Worm (Caenorhabditis elegans): ENCODE data around the gene str-12.
A peak's percentile ranks its signal among the peaks of the same experiment; 100 is the strongest.

Gene str-12

DNA sequence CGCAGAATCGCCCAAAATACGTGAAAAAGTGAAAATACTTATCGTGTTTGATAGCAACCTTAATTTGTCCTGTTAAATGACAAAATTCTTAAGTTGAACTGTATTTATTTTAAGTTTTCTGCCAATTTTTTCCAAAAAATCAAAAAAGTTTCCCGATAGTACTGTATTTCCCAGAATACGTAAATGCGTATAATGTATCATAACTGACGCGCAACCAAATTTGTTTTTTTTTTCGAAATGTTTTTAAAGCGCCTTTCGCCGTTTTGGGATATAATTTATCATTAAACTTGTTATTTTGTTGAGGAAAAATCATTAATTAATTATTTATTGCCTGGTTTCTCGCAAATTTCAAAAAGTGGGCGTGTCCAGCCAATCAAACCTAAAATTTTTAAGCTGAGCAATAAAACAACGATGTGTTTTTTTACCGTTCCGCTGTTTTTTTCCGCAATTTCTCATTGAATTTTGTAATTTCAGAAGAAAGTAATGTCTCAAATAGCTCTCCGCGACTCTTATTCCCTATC lies 39.6 kb upstream of the str-12 start, which contains the start of gene fbxa-95:
fbxa-95 (plus strand) TSS at position 471 of the 521 bp plus-strand sequence.
- TF ChIP-seq athp-1 (tag; optimal IDR thresholded peaks at IDR 0.05): peak; percentile 64
- TF ChIP-seq Y53G8AR.9 (GFP tag; conservative IDR thresholded peaks at IDR 0.05): no peak
- TF ChIP-seq zfh-2 (GFP tag; conservative IDR thresholded peaks at IDR 0.05): no peak
- peak; percentile 62 for TF ChIP-seq lsl-1 (GFP tag; optimal IDR thresholded peaks at IDR 0.05)
- peak; percentile 31 for TF ChIP-seq him-1 (tag; optimal IDR thresholded peaks at IDR 0.05)

DNA sequence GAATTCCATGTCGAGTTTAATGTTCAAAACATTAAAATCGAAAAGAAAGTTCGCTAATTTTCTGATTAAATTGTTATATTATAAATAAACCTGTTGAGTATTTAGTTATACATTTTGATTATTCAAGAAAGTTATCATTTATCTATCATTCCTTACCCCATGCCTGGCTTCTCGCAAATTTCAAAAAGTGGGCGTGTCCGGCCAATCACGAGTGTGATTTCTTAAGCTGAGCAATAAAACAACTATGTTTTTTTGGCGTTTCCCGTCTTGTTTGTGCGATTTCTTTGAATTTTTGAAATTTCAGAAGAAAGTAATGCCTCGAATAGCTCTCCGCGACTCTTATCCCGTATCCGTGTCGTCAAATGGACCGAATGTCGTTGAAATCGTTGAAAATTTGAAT lies 38.1 kb upstream of the str-12 start, which contains the start of gene fbxa-94:
fbxa-94 (plus strand) TSS at position 301 of the 400 bp plus-strand sequence.
- TF ChIP-seq hrde-1 (tag; optimal IDR thresholded peaks at IDR 0.05; ENCODE audit: borderline replicate concordance) (no peak), Y53F4B.3 (GFP tag; IDR thresholded peaks at IDR 0.05) (no peak), rec-8 (tag; optimal IDR thresholded peaks at IDR 0.05) (no peak), aptf-3 (GFP tag; IDR thresholded peaks at IDR 0.05) (no peak), ztf-25 (GFP tag; IDR thresholded peaks at IDR 0.05) (no peak), bed-2 (GFP tag; IDR thresholded peaks at IDR 0.05) (no peak), akir-1 (GFP tag; optimal IDR thresholded peaks at IDR 0.05) (no peak)

DNA sequence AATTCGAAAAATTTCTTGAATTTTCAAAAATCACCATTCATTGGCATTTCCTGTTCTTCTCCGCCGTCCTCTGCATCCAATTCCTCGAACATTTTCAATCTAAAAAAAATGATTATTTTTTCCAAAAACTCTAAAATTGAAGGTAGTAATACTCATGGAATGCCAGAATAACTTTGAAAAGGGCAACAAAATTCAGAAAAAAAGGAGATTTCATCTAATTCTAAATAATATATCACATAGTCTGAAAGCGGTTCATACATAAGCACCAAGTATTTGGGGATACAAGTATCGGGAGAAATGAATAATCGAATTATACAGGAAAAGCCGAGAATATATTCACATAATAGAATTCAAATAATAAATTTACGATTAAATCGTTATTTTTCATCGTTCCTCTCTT lies 35.4 kb upstream of the str-12 start, which contains the start of gene mdt-28:
mdt-28 (minus strand) TSS at position 101 of the 400 bp plus-strand sequence.
- TF ChIP-seq akir-1 (GFP tag; optimal IDR thresholded peaks at IDR 0.05): no peak
- no peak for TF ChIP-seq zfh-2 (GFP tag; conservative IDR thresholded peaks at IDR 0.05)
- TF ChIP-seq lag-1 (GFP tag; IDR thresholded peaks at IDR 0.05): no peak
- TF ChIP-seq Y53G8AR.9 (GFP tag; conservative IDR thresholded peaks at IDR 0.05): no peak
- no peak for TF ChIP-seq snpc-4 (GFP tag; optimal IDR thresholded peaks at IDR 0.05)
- no peak for TF ChIP-seq snpc-4 (tag; optimal IDR thresholded peaks at IDR 0.05)
- TF ChIP-seq egrh-3 (GFP tag; IDR thresholded peaks at IDR 0.05): no peak
- no peak for TF ChIP-seq egl-44 (GFP tag; IDR thresholded peaks at IDR 0.05)
- no peak for TF ChIP-seq lin-40 (tag; optimal IDR thresholded peaks at IDR 0.05)
- no peak for TF ChIP-seq ztf-28 (GFP tag; IDR thresholded peaks at IDR 0.05)
- no peak for TF ChIP-seq ceh-58 (GFP tag; IDR thresholded peaks at IDR 0.05)
- TF ChIP-seq F57C9.4 (tag; optimal IDR thresholded peaks at IDR 0.05): no peak
- TF ChIP-seq nfyb-1 (GFP tag; IDR thresholded peaks at IDR 0.05): no peak
- TF ChIP-seq unc-130 (GFP tag; optimal IDR thresholded peaks at IDR 0.05): no peak
- TF ChIP-seq F33H1.4 (GFP tag; IDR thresholded peaks at IDR 0.05): no peak
- TF ChIP-seq ceh-27 (GFP tag; optimal IDR thresholded peaks at IDR 0.05): no peak
- TF ChIP-seq nfya-2 (GFP tag; IDR thresholded peaks at IDR 0.05): no peak
- TF ChIP-seq lin-35 (GFP tag; optimal IDR thresholded peaks at IDR 0.05): no peak
- no peak for TF ChIP-seq attf-5 (GFP tag; optimal IDR thresholded peaks at IDR 0.05)
- TF ChIP-seq Y79H2A.3 (GFP tag; conservative IDR thresholded peaks at IDR 0.05): no peak
- no peak for TF ChIP-seq ekl-4 (GFP tag; IDR thresholded peaks at IDR 0.05)

- TF ChIP-seq Y53F4B.3 (GFP tag; IDR thresholded peaks at IDR 0.05) (no peak), mcd-1 (GFP tag; IDR thresholded peaks at IDR 0.05) (no peak), F37B4.10 (GFP tag; IDR thresholded peaks at IDR 0.05) (no peak), F23B12.7 (tag; optimal IDR thresholded peaks at IDR 0.05; ENCODE audit: insufficient read depth) (no peak), somi-1 (GFP tag; optimal IDR thresholded peaks at IDR 0.05) (no peak), F39B2.1 (GFP tag; IDR thresholded peaks at IDR 0.05) (no peak), F22D6.2 (tag; optimal IDR thresholded peaks at IDR 0.05) (no peak), sptf-2 (GFP tag; optimal IDR thresholded peaks at IDR 0.05) (no peak), ceh-27 (GFP tag; optimal IDR thresholded peaks at IDR 0.05) (no peak), C17E4.6 (GFP tag; IDR thresholded peaks at IDR 0.05) (no peak), lin-54 (GFP tag; optimal IDR thresholded peaks at IDR 0.05) (no peak), madf-3 (GFP tag; IDR thresholded peaks at IDR 0.05) (no peak), bed-2 (GFP tag; IDR thresholded peaks at IDR 0.05) (no peak), madf-6 (GFP tag; IDR thresholded peaks at IDR 0.05) (no peak), zim-3 (tag; optimal IDR thresholded peaks at IDR 0.05) (no peak), unc-130 (GFP tag; optimal IDR thresholded peaks at IDR 0.05) (no peak), rpc-1 (optimal IDR thresholded peaks at IDR 0.05) (no peak), rpc-1 (tag; optimal IDR thresholded peaks at IDR 0.05) (no peak)
These were observed 33.2 kb upstream of the str-12 start, which contains the start of gene atx-3 for ce11 chrV:15577395-15577896. atx-3 (minus strand) TSS chrV:15577445.
